Worm (Caenorhabditis elegans) whole organism, L1 larva: ENCODE data around the gene T26G10.3.

Experiments used
- C04F5.9 ChIP-seq: sonication (generic microtip); optimal IDR thresholded peaks from 2 replicates; lab custom pipeline; 2016; ENCODE audit warnings: missing genetic modification characterization, missing compliant biosample characterization
- alr-1 ChIP-seq: fragments of 200-800 bp; sonication (Bioruptor generic); optimal IDR thresholded peaks from 2 replicates; lab custom pipeline; 2018; ENCODE audit warnings: borderline replicate concordance, mild to moderate bottlenecking, missing genetic modification characterization, missing compliant biosample characterization
- aly-2 ChIP-seq: fragments of 150-350 bp; optimal IDR thresholded peaks from 2 replicates; lab custom pipeline; 2014; ENCODE audit warnings: missing biosample characterization, missing genetic modification characterization
- ama-1 ChIP-seq: fragments of 150-350 bp; optimal IDR thresholded peaks from 2 replicates; lab custom pipeline; 2014
- ceh-8 ChIP-seq: fragments of 200-800 bp; sonication (Bioruptor generic); optimal IDR thresholded peaks from 2 replicates; lab custom pipeline; 2018; ENCODE audit warnings: mild to moderate bottlenecking, missing genetic modification characterization, moderate library complexity, missing compliant biosample characterization
- ceh-82 ChIP-seq, 3 experiments: fragments of 150-350 bp in 1 of 3; sonication (generic microtip) in 2 of 3; optimal IDR thresholded peaks; 2 replicates each; lab custom pipeline; 2014 to 2017; ENCODE audit warnings: missing biosample characterization in 3 of 3, missing genetic modification characterization in 3 of 3
- ceh-88 ChIP-seq: fragments of 200-800 bp; sonication (Bioruptor generic); IDR thresholded peaks from 2 replicates; pipeline ENCODE4 v1.3.6; 2022; ENCODE audit warnings: missing genetic modification characterization, missing compliant biosample characterization
- ceh-90 ChIP-seq: sonication (generic microtip); optimal IDR thresholded peaks from 2 replicates; lab custom pipeline; 2016; ENCODE audit warnings: missing genetic modification characterization, missing compliant biosample characterization
- ces-1 ChIP-seq: fragments of 150-350 bp; optimal IDR thresholded peaks from 2 replicates; lab custom pipeline; 2014; ENCODE audit warnings: missing biosample characterization, missing genetic modification reagents, missing genetic modification characterization
- dpl-1 ChIP-seq, 3 experiments: fragments of 150-350 bp in 2 of 3; sonication (generic microtip) in 1 of 3; optimal IDR thresholded peaks; 2 replicates each; lab custom pipeline; 2014 to 2017; ENCODE audit warnings: missing biosample characterization in 3 of 3, missing genetic modification characterization in 3 of 3, missing genetic modification reagents in 3 of 3
- dsc-1 ChIP-seq: sonication (generic microtip); optimal IDR thresholded peaks from 2 replicates; lab custom pipeline; 2016; ENCODE audit warnings: mild to moderate bottlenecking, missing genetic modification characterization, missing compliant biosample characterization
- efl-1 ChIP-seq, 4 experiments: fragments of 150-350 bp; optimal IDR thresholded peaks in 3 of 4; peaks in 1 of 4; 1 replicate in 1 of 4; 2 replicates in 3 of 4; lab custom pipeline; 2014; ENCODE audit warnings: missing biosample characterization in 2 of 4, missing genetic modification characterization in 2 of 4, missing genetic modification reagents in 2 of 4
- efl-3 ChIP-seq: fragments of 200-800 bp; sonication (Bioruptor generic); optimal IDR thresholded peaks from 2 replicates; lab custom pipeline; 2018; ENCODE audit warnings: mild to moderate bottlenecking, missing genetic modification characterization, missing compliant biosample characterization
- elt-3 ChIP-seq, 6 experiments: fragments of 150-350 bp in 1 of 6; sonication (generic microtip); optimal IDR thresholded peaks; 2 replicates each; lab custom pipeline; 2017 to 2018; ENCODE audit warnings: missing biosample characterization in 6 of 6, missing genetic modification characterization in 6 of 6, inconsistent platforms in 1 of 6
- fkh-4 ChIP-seq: sonication (generic microtip); optimal IDR thresholded peaks from 2 replicates; lab custom pipeline; 2016; ENCODE audit warnings: missing compliant biosample characterization, missing genetic modification characterization, borderline replicate concordance
- fos-1 ChIP-seq: fragments of 150-350 bp; optimal IDR thresholded peaks from 2 replicates; lab custom pipeline; 2014; ENCODE audit warnings: missing biosample characterization, missing genetic modification characterization
- grh-1 ChIP-seq: fragments of 200-800 bp; sonication (Bioruptor generic); IDR thresholded peaks from 2 replicates; pipeline ENCODE4 v1.3.6; 2022; ENCODE audit warnings: missing genetic modification reagents, missing genetic modification characterization, missing compliant biosample characterization
- hlh-4 ChIP-seq: sonication (generic microtip); optimal IDR thresholded peaks from 2 replicates; lab custom pipeline; 2016; ENCODE audit warnings: mild to moderate bottlenecking, missing genetic modification characterization, missing compliant biosample characterization
- jun-1 ChIP-seq: fragments of 150-350 bp; optimal IDR thresholded peaks from 2 replicates; lab custom pipeline; 2014; ENCODE audit warnings: missing biosample characterization, missing genetic modification reagents, missing genetic modification characterization
- lin-15B ChIP-seq: fragments of 150-350 bp; sonication (generic microtip); optimal IDR thresholded peaks from 3 replicates; lab custom pipeline; 2014; ENCODE audit warnings: missing biosample characterization, missing genetic modification characterization
- lir-3 ChIP-seq: sonication (generic microtip); optimal IDR thresholded peaks from 2 replicates; lab custom pipeline; 2016; ENCODE audit warnings: mild to moderate bottlenecking, missing genetic modification characterization, moderate library complexity, missing compliant biosample characterization; ENCODE audit not compliant: poor library complexity
- lsy-2 ChIP-seq, 2 experiments: fragments of 150-350 bp; optimal IDR thresholded peaks; 2 replicates each; lab custom pipeline; 2014; ENCODE audit warnings: missing biosample characterization in 2 of 2, missing genetic modification characterization in 2 of 2
- mab-9 ChIP-seq: fragments of 200-800 bp; sonication (Bioruptor generic); IDR thresholded peaks from 2 replicates; pipeline ENCODE4 v1.3.6; 2022; ENCODE audit warnings: missing genetic modification reagents, missing genetic modification characterization, missing compliant biosample characterization
- mef-2 ChIP-seq: fragments of 150-350 bp; optimal IDR thresholded peaks from 2 replicates; lab custom pipeline; 2014; ENCODE audit warnings: missing biosample characterization, missing genetic modification characterization
- nhr-12 ChIP-seq: sonication (generic microtip); optimal IDR thresholded peaks from 2 replicates; lab custom pipeline; 2017; ENCODE audit warnings: missing biosample characterization, missing genetic modification characterization
- nhr-20 ChIP-seq: sonication (generic microtip); optimal IDR thresholded peaks from 2 replicates; lab custom pipeline; 2016; ENCODE audit warnings: mild to moderate bottlenecking, missing genetic modification characterization, missing compliant biosample characterization
- nhr-77 ChIP-seq: fragments of 150-350 bp; optimal IDR thresholded peaks from 2 replicates; lab custom pipeline; 2014; ENCODE audit warnings: missing biosample characterization, missing genetic modification characterization
- nhr-85 ChIP-seq: sonication (generic microtip); peaks from one replicate; lab custom pipeline; 2016; ENCODE audit warnings: missing genetic modification characterization, inconsistent platforms, missing compliant biosample characterization
- nhr-90 ChIP-seq: sonication (generic microtip); optimal IDR thresholded peaks from 2 replicates; lab custom pipeline; 2016; ENCODE audit warnings: mild to moderate bottlenecking, missing genetic modification characterization, missing compliant biosample characterization; ENCODE audit not compliant: poor library complexity
- pag-3 ChIP-seq: sonication (generic microtip); optimal IDR thresholded peaks from 2 replicates; lab custom pipeline; 2017; ENCODE audit warnings: missing genetic modification characterization, mild to moderate bottlenecking, missing compliant biosample characterization, antibody characterized with exemption, borderline replicate concordance; ENCODE audit not compliant: insufficient read depth
- pax-3 ChIP-seq: fragments of 200-800 bp; sonication (Bioruptor generic); optimal IDR thresholded peaks from 2 replicates; lab custom pipeline; 2018; ENCODE audit warnings: mild to moderate bottlenecking, missing genetic modification characterization, moderate library complexity, missing compliant biosample characterization
- pqm-1 ChIP-seq: sonication (generic microtip); optimal IDR thresholded peaks from 3 replicates; lab custom pipeline; 2017; ENCODE audit warnings: missing biosample characterization, missing genetic modification characterization
- rnt-1 ChIP-seq: sonication (generic microtip); optimal IDR thresholded peaks from 2 replicates; lab custom pipeline; 2016; ENCODE audit warnings: mild to moderate bottlenecking, missing genetic modification characterization, moderate library complexity, missing compliant biosample characterization
- sptf-1 ChIP-seq: fragments of 150-350 bp; optimal IDR thresholded peaks from 2 replicates; lab custom pipeline; 2014; ENCODE audit warnings: missing biosample characterization, missing genetic modification characterization
- sup-37 ChIP-seq: fragments of 200-800 bp; sonication (Bioruptor generic); optimal IDR thresholded peaks from 2 replicates; lab custom pipeline; 2018; ENCODE audit warnings: mild to moderate bottlenecking, missing genetic modification characterization, missing compliant biosample characterization
- swsn-7 ChIP-seq: sonication (generic microtip); optimal IDR thresholded peaks from 2 replicates; lab custom pipeline; 2016; ENCODE audit warnings: missing genetic modification characterization, missing compliant biosample characterization
- tbx-2 ChIP-seq: sonication (generic microtip); optimal IDR thresholded peaks from 2 replicates; lab custom pipeline; 2016; ENCODE audit warnings: missing genetic modification characterization, missing compliant biosample characterization
- unc-62 ChIP-seq: fragments of 150-350 bp; optimal IDR thresholded peaks from 2 replicates; lab custom pipeline; 2014; ENCODE audit warnings: missing biosample characterization, missing genetic modification reagents, missing genetic modification characterization
- unc-86 ChIP-seq: sonication (generic microtip); optimal IDR thresholded peaks from 2 replicates; lab custom pipeline; 2016; ENCODE audit warnings: missing genetic modification characterization, missing compliant biosample characterization
- vab-15 ChIP-seq: sonication (generic microtip); optimal IDR thresholded peaks from 2 replicates; lab custom pipeline; 2017; ENCODE audit warnings: missing genotype, mild to moderate bottlenecking, missing genetic modification characterization, missing compliant biosample characterization
- zag-1 ChIP-seq: fragments of 150-350 bp; optimal IDR thresholded peaks from 2 replicates; lab custom pipeline; 2014; ENCODE audit warnings: missing biosample characterization, missing genetic modification characterization
- zip-4 ChIP-seq: fragments of 200-800 bp; sonication (Bioruptor generic); optimal IDR thresholded peaks from 2 replicates; lab custom pipeline; 2018; ENCODE audit warnings: mild to moderate bottlenecking, missing genetic modification characterization, moderate library complexity, missing compliant biosample characterization
- ztf-4 ChIP-seq: fragments of 150-350 bp; optimal IDR thresholded peaks from 2 replicates; lab custom pipeline; 2014; ENCODE audit warnings: missing biosample characterization, missing genetic modification characterization

Gene T26G10.3

DNA sequence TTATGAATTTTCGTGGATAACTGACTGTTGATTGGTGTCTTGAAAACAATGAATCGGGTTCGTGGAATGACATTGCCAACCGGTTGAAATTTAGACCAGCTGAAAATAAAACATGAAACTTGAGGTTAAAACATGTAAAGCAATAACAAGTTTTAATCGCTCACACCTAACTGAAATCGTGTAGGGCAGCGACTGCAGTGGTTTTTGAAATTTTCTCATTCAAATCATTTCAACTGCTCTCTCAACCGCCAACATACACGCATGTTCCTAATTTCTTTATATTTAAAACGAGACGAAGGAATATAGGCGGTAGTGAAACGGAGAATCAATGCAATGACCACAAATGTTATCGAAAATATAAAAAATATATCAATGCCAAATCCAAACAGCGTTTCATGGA is 29.6 kb upstream of the T26G10.3 start:
- TF ChIP-seq ama-1 (lab: Kevin White, UChicago) (peak; percentile 36), dsc-1 (no peak)

DNA sequence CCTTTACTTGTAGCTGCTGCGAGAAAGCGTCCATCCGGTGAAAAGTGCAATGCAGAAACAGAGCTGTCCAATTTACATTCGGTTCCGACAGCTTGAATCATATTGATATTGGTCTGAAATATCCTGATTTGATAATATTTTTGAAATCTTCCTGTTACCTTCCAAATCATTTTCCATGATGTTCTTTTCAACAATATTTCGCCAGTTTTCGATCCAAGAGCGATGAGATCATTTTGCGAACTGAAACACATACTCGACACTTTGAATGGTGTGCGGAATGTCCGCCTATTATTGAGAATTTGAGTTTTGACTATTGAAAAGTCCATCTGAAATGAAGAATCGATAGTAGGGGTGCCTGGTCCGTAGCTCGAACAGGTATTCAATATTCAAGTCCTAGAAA is 27.9 kb upstream of the T26G10.3 start, which contains the start of gene emb-30:
Gene emb-30, minus strand, starts transcription at position 328 of the 400 bp plus-strand sequence.
- TF ChIP-seq aly-2 = no peak
- TF ChIP-seq zag-1 = no peak
- TF ChIP-seq ceh-8 = no peak
- no peak for TF ChIP-seq elt-3 (tag; optimal IDR thresholded peaks at IDR 0.05; lab: Kevin White, UChicago)
- TF ChIP-seq lir-3 (tag; lab: Kevin White, UChicago) = no peak
- TF ChIP-seq ama-1 (lab: Kevin White, UChicago) = peak; percentile 52
- no peak for TF ChIP-seq efl-3
- TF ChIP-seq nhr-12 (tag; lab: Kevin White, UChicago) = no peak
- TF ChIP-seq nhr-90 (tag; lab: Kevin White, UChicago) = peak; percentile 7
- no peak for TF ChIP-seq grh-1 (GFP tag; lab: Robert Waterston, UW)

DNA sequence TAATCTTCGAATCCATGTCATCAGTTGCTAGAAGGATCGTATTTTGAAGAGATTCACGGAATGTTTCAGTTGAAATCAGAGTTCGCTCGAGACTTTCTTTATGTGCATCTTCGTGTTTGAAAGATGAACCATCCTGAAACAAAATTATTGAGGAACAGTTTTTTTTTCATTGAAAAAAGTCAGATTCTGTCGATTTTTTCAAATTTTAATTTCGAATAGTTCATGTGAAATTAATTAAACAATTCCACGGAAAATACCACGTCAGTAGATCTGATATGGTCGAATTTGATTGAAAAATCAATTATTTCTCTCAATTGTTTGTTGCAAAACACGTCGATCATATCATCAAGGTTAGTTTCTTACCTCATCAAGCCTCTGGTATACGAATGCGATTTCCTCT is 26.2 kb upstream of the T26G10.3 start, which contains the start of gene F54C8.1:
Gene F54C8.1, plus strand, starts transcription at position 301 of the 400 bp plus-strand sequence.
- no peak for TF ChIP-seq hlh-4 (tag; lab: Kevin White, UChicago)
- no peak for TF ChIP-seq dpl-1 (GFP tag; optimal IDR thresholded peaks at IDR 0.05; lab: Kevin White, UChicago)
- no peak for TF ChIP-seq rnt-1 (tag; lab: Kevin White, UChicago)
- TF ChIP-seq sptf-1 = no peak
- no peak for TF ChIP-seq zip-4
- no peak for TF ChIP-seq efl-3
- TF ChIP-seq lir-3 (tag; lab: Kevin White, UChicago) = no peak
- TF ChIP-seq tbx-2 (tag; lab: Kevin White, UChicago) = no peak
- TF ChIP-seq fos-1 = no peak
- TF ChIP-seq C04F5.9 (tag; lab: Kevin White, UChicago) = no peak

DNA sequence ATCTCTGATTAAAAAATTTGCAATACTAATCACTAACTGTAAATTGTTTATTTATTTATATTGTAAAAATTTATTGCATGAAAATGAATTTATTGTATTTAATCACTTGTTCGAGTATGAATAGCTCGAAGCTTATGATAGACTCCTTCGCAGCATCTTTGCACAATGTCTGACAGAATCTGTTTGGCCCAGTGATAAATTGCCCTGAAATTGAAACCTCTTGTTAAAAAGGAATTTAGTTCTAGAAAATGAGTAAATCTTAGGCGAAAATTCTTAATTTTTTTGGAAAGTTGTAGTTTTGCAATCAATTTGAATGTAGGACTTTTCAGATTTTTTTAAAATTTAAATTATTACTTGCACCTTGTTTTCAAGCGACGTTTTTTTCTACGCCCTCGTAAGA is 21.8 kb upstream of the T26G10.3 start:
- TF ChIP-seq ztf-4 (tag; lab: Kevin White, UChicago) (no peak), ceh-90 (no peak), pag-3 (no peak), lin-15B (tag; lab: Kevin White, UChicago) (no peak), ceh-82 (tag; optimal IDR thresholded peaks at IDR 0.05; lab: Kevin White, UChicago) (no peak), nhr-77 (tag; lab: Kevin White, UChicago) (no peak), ces-1 (GFP tag; lab: Kevin White, UChicago) (no peak), alr-1 (tag; lab: Kevin White, UChicago) (no peak), sup-37 (no peak), aly-2 (no peak), unc-62 (no peak), jun-1 (no peak), ceh-88 (GFP tag; lab: Robert Waterston, UW) (no peak), sptf-1 (no peak), vab-15 (tag; lab: Kevin White, UChicago) (no peak), mef-2 (tag; lab: Kevin White, UChicago) (no peak), fos-1 (no peak), lsy-2 (tag; optimal IDR thresholded peaks at IDR 0.05; lab: Kevin White, UChicago) (no peak), pqm-1 (tag; lab: Kevin White, UChicago) (no peak)

DNA sequence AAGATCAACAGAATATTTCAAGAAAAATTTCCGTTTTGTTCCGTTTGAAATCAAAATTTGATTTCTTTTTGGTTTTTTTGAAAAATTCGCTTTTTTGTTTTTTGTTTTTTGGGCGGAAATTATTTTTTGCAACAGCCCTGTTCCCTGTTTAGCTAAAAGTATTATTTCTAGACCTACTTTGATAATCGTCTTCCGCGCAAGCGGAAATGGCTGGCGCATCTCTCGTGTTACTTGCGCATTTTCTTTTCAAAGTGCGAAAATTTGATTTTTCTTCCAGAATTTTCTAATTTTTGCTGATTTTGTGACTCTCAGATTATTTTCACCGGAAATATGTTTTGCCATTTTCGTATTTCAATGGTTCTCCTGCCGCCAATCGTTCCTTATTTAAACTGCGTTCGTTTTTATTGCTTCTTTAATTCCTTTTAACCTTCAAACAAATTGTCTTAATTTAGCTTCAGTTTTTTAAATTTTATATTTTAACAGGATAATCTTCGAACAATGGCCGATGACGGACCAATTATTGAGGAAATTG is 20.4 kb upstream of the T26G10.3 start, which contains the start of gene cpar-1:
Gene cpar-1, plus strand, starts transcription at position 482 of the 532 bp plus-strand sequence.
- TF ChIP-seq fkh-4 (tag; lab: Kevin White, UChicago) = no peak
- TF ChIP-seq ama-1 (lab: Kevin White, UChicago) = no peak
- no peak for TF ChIP-seq unc-86 (tag; lab: Kevin White, UChicago)
- no peak for TF ChIP-seq pax-3
- no peak for TF ChIP-seq dsc-1
- TF ChIP-seq vab-15 (tag; lab: Kevin White, UChicago) = no peak
- TF ChIP-seq nhr-20 (tag; lab: Kevin White, UChicago) = no peak
- TF ChIP-seq efl-1 (optimal IDR thresholded peaks at IDR 0.05; lab: Kevin White, UChicago) = no peak
- TF ChIP-seq efl-1 (GFP tag; optimal IDR thresholded peaks at IDR 0.05 in 1 of 2; lab: Kevin White, UChicago) = peak in 1 of 2 experiments; percentile 12
- no peak for TF ChIP-seq ces-1 (GFP tag; lab: Kevin White, UChicago)
- TF ChIP-seq mab-9 (GFP tag; lab: Robert Waterston, UW) = no peak
- TF ChIP-seq hlh-4 (tag; lab: Kevin White, UChicago) = no peak
- peak; percentile 21 for TF ChIP-seq nhr-85 (tag; lab: Kevin White, UChicago)
- TF ChIP-seq sptf-1 = no peak
- TF ChIP-seq swsn-7 (tag; lab: Kevin White, UChicago) = no peak
